Worm (Caenorhabditis elegans) whole organism, L1 larva: ENCODE measurements around the gene Y39A1A.2.

Experiments
- C34B4.2 ChIP-seq: sonication (generic microtip); optimal IDR thresholded peaks from 2 replicates; lab custom pipeline; 2017; ENCODE audit warnings: mild to moderate bottlenecking, missing genetic modification characterization, missing compliant biosample characterization
- F16B12.6 ChIP-seq: fragments of 150-350 bp; optimal IDR thresholded peaks from 2 replicates; lab custom pipeline; 2014; ENCODE audit warnings: missing biosample characterization, missing genetic modification characterization
- Y116A8C.19 ChIP-seq: sonication (generic microtip); optimal IDR thresholded peaks from 2 replicates; lab custom pipeline; 2016; ENCODE audit warnings: missing compliant biosample characterization, missing genetic modification characterization, borderline replicate concordance
- ama-1 ChIP-seq: fragments of 150-350 bp; optimal IDR thresholded peaks from 2 replicates; lab custom pipeline; 2014
- ceh-63 ChIP-seq: fragments of 200-800 bp; sonication (Bioruptor generic); optimal IDR thresholded peaks from 2 replicates; lab custom pipeline; 2018; ENCODE audit warnings: mild to moderate bottlenecking, missing genetic modification characterization, missing compliant biosample characterization
- ceh-82 ChIP-seq, 3 experiments: fragments of 150-350 bp in 1 of 3; sonication (generic microtip) in 2 of 3; optimal IDR thresholded peaks; 2 replicates each; lab custom pipeline; 2014 to 2017; ENCODE audit warnings: missing biosample characterization in 3 of 3, missing genetic modification characterization in 3 of 3
- ceh-88 ChIP-seq: fragments of 200-800 bp; sonication (Bioruptor generic); IDR thresholded peaks from 2 replicates; pipeline ENCODE4 v1.3.6; 2022; ENCODE audit warnings: missing genetic modification characterization, missing compliant biosample characterization
- dsc-1 ChIP-seq: sonication (generic microtip); optimal IDR thresholded peaks from 2 replicates; lab custom pipeline; 2016; ENCODE audit warnings: mild to moderate bottlenecking, missing genetic modification characterization, missing compliant biosample characterization
- efl-1 ChIP-seq, 4 experiments: fragments of 150-350 bp; optimal IDR thresholded peaks in 3 of 4; peaks in 1 of 4; 1 replicate in 1 of 4; 2 replicates in 3 of 4; lab custom pipeline; 2014; ENCODE audit warnings: missing biosample characterization in 2 of 4, missing genetic modification characterization in 2 of 4, missing genetic modification reagents in 2 of 4
- efl-3 ChIP-seq: fragments of 200-800 bp; sonication (Bioruptor generic); optimal IDR thresholded peaks from 2 replicates; lab custom pipeline; 2018; ENCODE audit warnings: mild to moderate bottlenecking, missing genetic modification characterization, missing compliant biosample characterization
- egl-13 ChIP-seq: sonication (generic microtip); optimal IDR thresholded peaks from 2 replicates; lab custom pipeline; 2016; ENCODE audit warnings: missing genotype, missing genetic modification reagents, missing genetic modification characterization, missing compliant biosample characterization
- ets-5 ChIP-seq: fragments of 200-800 bp; sonication (Bioruptor generic); IDR thresholded peaks from 2 replicates; pipeline ENCODE4 v1.3.6; 2022; ENCODE audit warnings: missing genetic modification characterization, missing compliant biosample characterization
- fkh-4 ChIP-seq: sonication (generic microtip); optimal IDR thresholded peaks from 2 replicates; lab custom pipeline; 2016; ENCODE audit warnings: missing compliant biosample characterization, missing genetic modification characterization, borderline replicate concordance
- fkh-8 ChIP-seq: sonication (generic microtip); optimal IDR thresholded peaks from 2 replicates; lab custom pipeline; 2016; ENCODE audit warnings: mild to moderate bottlenecking, missing genetic modification characterization, missing compliant biosample characterization
- fos-1 ChIP-seq: fragments of 150-350 bp; optimal IDR thresholded peaks from 2 replicates; lab custom pipeline; 2014; ENCODE audit warnings: missing biosample characterization, missing genetic modification characterization
- grh-1 ChIP-seq: fragments of 200-800 bp; sonication (Bioruptor generic); IDR thresholded peaks from 2 replicates; pipeline ENCODE4 v1.3.6; 2022; ENCODE audit warnings: missing genetic modification reagents, missing genetic modification characterization, missing compliant biosample characterization
- hlh-4 ChIP-seq: sonication (generic microtip); optimal IDR thresholded peaks from 2 replicates; lab custom pipeline; 2016; ENCODE audit warnings: mild to moderate bottlenecking, missing genetic modification characterization, missing compliant biosample characterization
- hpl-2 ChIP-seq: fragments of 150-350 bp; optimal IDR thresholded peaks from 2 replicates; lab custom pipeline; 2014; ENCODE audit warnings: missing biosample characterization, missing genetic modification reagents, missing genetic modification characterization
- jun-1 ChIP-seq: fragments of 150-350 bp; optimal IDR thresholded peaks from 2 replicates; lab custom pipeline; 2014; ENCODE audit warnings: missing biosample characterization, missing genetic modification reagents, missing genetic modification characterization
- lin-13 ChIP-seq: fragments of 150-350 bp; optimal IDR thresholded peaks from 2 replicates; lab custom pipeline; 2014; ENCODE audit warnings: missing biosample characterization, missing genetic modification reagents, missing genetic modification characterization
- lin-35 ChIP-seq, 2 experiments: fragments of 150-350 bp; optimal IDR thresholded peaks; 2 replicates each; lab custom pipeline; 2014; ENCODE audit warnings: missing biosample characterization in 2 of 2, missing genetic modification characterization in 2 of 2, missing genetic modification reagents in 2 of 2
- lin-39 ChIP-seq: fragments of 150-350 bp; optimal IDR thresholded peaks from 2 replicates; lab custom pipeline; 2014; ENCODE audit warnings: missing biosample characterization, missing genetic modification reagents, missing genetic modification characterization
- lir-3 ChIP-seq: sonication (generic microtip); optimal IDR thresholded peaks from 2 replicates; lab custom pipeline; 2016; ENCODE audit warnings: mild to moderate bottlenecking, missing genetic modification characterization, moderate library complexity, missing compliant biosample characterization; ENCODE audit not compliant: poor library complexity
- lsy-2 ChIP-seq, 2 experiments: fragments of 150-350 bp; optimal IDR thresholded peaks; 2 replicates each; lab custom pipeline; 2014; ENCODE audit warnings: missing biosample characterization in 2 of 2, missing genetic modification characterization in 2 of 2
- mab-9 ChIP-seq: fragments of 200-800 bp; sonication (Bioruptor generic); IDR thresholded peaks from 2 replicates; pipeline ENCODE4 v1.3.6; 2022; ENCODE audit warnings: missing genetic modification reagents, missing genetic modification characterization, missing compliant biosample characterization
- nhr-12 ChIP-seq: sonication (generic microtip); optimal IDR thresholded peaks from 2 replicates; lab custom pipeline; 2017; ENCODE audit warnings: missing biosample characterization, missing genetic modification characterization
- nhr-20 ChIP-seq: sonication (generic microtip); optimal IDR thresholded peaks from 2 replicates; lab custom pipeline; 2016; ENCODE audit warnings: mild to moderate bottlenecking, missing genetic modification characterization, missing compliant biosample characterization
- nhr-47 ChIP-seq: sonication (generic microtip); optimal IDR thresholded peaks from 2 replicates; lab custom pipeline; 2016; ENCODE audit warnings: mild to moderate bottlenecking, missing genetic modification characterization, moderate library complexity, missing compliant biosample characterization
- nhr-76 ChIP-seq: sonication (generic microtip); optimal IDR thresholded peaks from 2 replicates; lab custom pipeline; 2017; ENCODE audit warnings: missing biosample characterization, missing genetic modification characterization
- nhr-77 ChIP-seq: fragments of 150-350 bp; optimal IDR thresholded peaks from 2 replicates; lab custom pipeline; 2014; ENCODE audit warnings: missing biosample characterization, missing genetic modification characterization
- nhr-84 ChIP-seq: sonication (generic microtip); optimal IDR thresholded peaks from 2 replicates; lab custom pipeline; 2017; ENCODE audit warnings: missing biosample characterization, missing genetic modification characterization
- nhr-85 ChIP-seq: sonication (generic microtip); peaks from one replicate; lab custom pipeline; 2016; ENCODE audit warnings: missing genetic modification characterization, inconsistent platforms, missing compliant biosample characterization
- nhr-90 ChIP-seq: sonication (generic microtip); optimal IDR thresholded peaks from 2 replicates; lab custom pipeline; 2016; ENCODE audit warnings: mild to moderate bottlenecking, missing genetic modification characterization, missing compliant biosample characterization; ENCODE audit not compliant: poor library complexity
- pqm-1 ChIP-seq: sonication (generic microtip); optimal IDR thresholded peaks from 3 replicates; lab custom pipeline; 2017; ENCODE audit warnings: missing biosample characterization, missing genetic modification characterization
- rnt-1 ChIP-seq: sonication (generic microtip); optimal IDR thresholded peaks from 2 replicates; lab custom pipeline; 2016; ENCODE audit warnings: mild to moderate bottlenecking, missing genetic modification characterization, moderate library complexity, missing compliant biosample characterization
- skn-1 ChIP-seq: fragments of 150-350 bp; optimal IDR thresholded peaks from 2 replicates; lab custom pipeline; 2014; ENCODE audit warnings: missing biosample characterization, missing genetic modification characterization
- snu-23 ChIP-seq: sonication (generic microtip); optimal IDR thresholded peaks from 2 replicates; lab custom pipeline; 2016; ENCODE audit warnings: missing genetic modification characterization, missing compliant biosample characterization
- sox-4 ChIP-seq: sonication (generic microtip); optimal IDR thresholded peaks from 2 replicates; lab custom pipeline; 2016; ENCODE audit warnings: missing genetic modification characterization, missing compliant biosample characterization
- sptf-1 ChIP-seq: fragments of 150-350 bp; optimal IDR thresholded peaks from 2 replicates; lab custom pipeline; 2014; ENCODE audit warnings: missing biosample characterization, missing genetic modification characterization
- tbx-2 ChIP-seq: sonication (generic microtip); optimal IDR thresholded peaks from 2 replicates; lab custom pipeline; 2016; ENCODE audit warnings: missing genetic modification characterization, missing compliant biosample characterization
- unc-30 ChIP-seq: sonication (generic microtip); optimal IDR thresholded peaks from 2 replicates; lab custom pipeline; 2017; ENCODE audit warnings: missing biosample characterization, missing genetic modification characterization
- unc-62 ChIP-seq: fragments of 150-350 bp; optimal IDR thresholded peaks from 2 replicates; lab custom pipeline; 2014; ENCODE audit warnings: missing biosample characterization, missing genetic modification reagents, missing genetic modification characterization
- vab-15 ChIP-seq: sonication (generic microtip); optimal IDR thresholded peaks from 2 replicates; lab custom pipeline; 2017; ENCODE audit warnings: missing genotype, mild to moderate bottlenecking, missing genetic modification characterization, missing compliant biosample characterization
- zag-1 ChIP-seq: fragments of 150-350 bp; optimal IDR thresholded peaks from 2 replicates; lab custom pipeline; 2014; ENCODE audit warnings: missing biosample characterization, missing genetic modification characterization
- zip-4 ChIP-seq: fragments of 200-800 bp; sonication (Bioruptor generic); optimal IDR thresholded peaks from 2 replicates; lab custom pipeline; 2018; ENCODE audit warnings: mild to moderate bottlenecking, missing genetic modification characterization, moderate library complexity, missing compliant biosample characterization
- ztf-11 ChIP-seq, 2 experiments: sonication (generic microtip); optimal IDR thresholded peaks; 2 replicates each; lab custom pipeline; 2016 to 2017; ENCODE audit warnings: missing genetic modification characterization in 2 of 2, missing biosample characterization in 1 of 2, missing compliant biosample characterization in 1 of 2
- ztf-4 ChIP-seq: fragments of 150-350 bp; optimal IDR thresholded peaks from 2 replicates; lab custom pipeline; 2014; ENCODE audit warnings: missing biosample characterization, missing genetic modification characterization

Gene Y39A1A.2

DNA sequence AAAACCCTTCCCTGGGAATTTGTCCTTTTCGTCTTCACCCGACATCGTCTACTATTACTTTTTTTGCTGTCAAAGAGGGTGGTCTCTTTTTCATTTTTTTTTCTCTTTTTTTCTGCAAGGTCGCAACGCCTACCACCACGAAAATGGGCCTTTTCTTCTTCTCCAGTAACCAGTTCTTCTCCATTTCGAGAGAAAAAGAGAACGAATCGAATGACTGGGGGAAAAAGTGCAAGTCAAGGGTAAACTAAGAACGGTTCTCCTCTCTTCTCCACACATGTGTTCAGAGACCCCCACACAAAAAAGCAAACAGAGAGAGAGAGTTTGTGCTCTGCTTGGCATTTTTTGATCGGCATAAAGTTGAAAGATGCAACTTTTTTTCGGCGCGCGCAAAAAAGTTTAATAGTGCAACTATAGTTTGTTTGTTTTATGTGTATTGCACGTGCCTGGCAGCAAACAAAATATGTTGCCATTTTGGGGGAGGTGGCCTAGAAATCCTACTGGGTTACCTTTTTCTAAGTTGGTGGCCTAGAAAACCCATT, 33.2 kb upstream of the Y39A1A.2 start (continued):
- TF ChIP-seq ceh-63 (GFP tag; lab: Kevin White, UChicago) (no peak), lin-39 (tag; lab: Kevin White, UChicago) (no peak), nhr-76 (tag; lab: Kevin White, UChicago) (no peak), hpl-2 (no peak), nhr-12 (tag; lab: Kevin White, UChicago) (no peak), vab-15 (tag; lab: Kevin White, UChicago) (no peak), ama-1 (lab: Kevin White, UChicago) (no peak)

DNA sequence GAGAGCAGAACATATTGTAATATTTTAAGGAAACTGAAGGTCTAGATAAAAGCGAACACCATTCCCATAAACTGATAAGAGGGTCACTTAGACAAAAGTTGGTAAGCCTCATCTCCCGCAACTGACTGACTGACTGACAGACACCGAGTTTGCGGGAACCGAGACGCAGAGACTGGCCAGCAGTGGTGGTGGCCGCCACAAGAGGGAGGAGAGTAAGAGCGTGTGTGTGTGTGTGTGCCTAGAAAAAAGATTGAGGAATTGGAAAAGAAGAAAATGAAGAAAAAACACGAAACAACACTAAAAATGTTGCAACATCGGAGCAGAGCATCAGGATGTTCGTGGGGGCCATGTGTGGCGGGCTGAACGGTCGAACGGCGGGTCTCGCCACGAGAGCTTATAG, 31.2 kb upstream of the Y39A1A.2 start:
- TF ChIP-seq ceh-82 (tag; optimal IDR thresholded peaks at IDR 0.05; lab: Kevin White, UChicago): peak in 1 of 3 experiments; percentile 2
- TF ChIP-seq hlh-4 (tag; lab: Kevin White, UChicago): no peak
- no peak for TF ChIP-seq ztf-11 (tag; optimal IDR thresholded peaks at IDR 0.05; lab: Kevin White, UChicago)
- no peak for TF ChIP-seq vab-15 (tag; lab: Kevin White, UChicago)
- peak; percentile 51 for TF ChIP-seq rnt-1 (tag; lab: Kevin White, UChicago)
- no peak for TF ChIP-seq efl-1 (optimal IDR thresholded peaks at IDR 0.05; lab: Kevin White, UChicago)
- TF ChIP-seq efl-1 (GFP tag; optimal IDR thresholded peaks at IDR 0.05 in 1 of 2; lab: Kevin White, UChicago): peak in 1 of 2 experiments; percentile 53
- no peak for TF ChIP-seq zag-1 (tag; lab: Kevin White, UChicago)
- TF ChIP-seq lin-13: no peak
- TF ChIP-seq, all 84 proteins: peak for 3

DNA sequence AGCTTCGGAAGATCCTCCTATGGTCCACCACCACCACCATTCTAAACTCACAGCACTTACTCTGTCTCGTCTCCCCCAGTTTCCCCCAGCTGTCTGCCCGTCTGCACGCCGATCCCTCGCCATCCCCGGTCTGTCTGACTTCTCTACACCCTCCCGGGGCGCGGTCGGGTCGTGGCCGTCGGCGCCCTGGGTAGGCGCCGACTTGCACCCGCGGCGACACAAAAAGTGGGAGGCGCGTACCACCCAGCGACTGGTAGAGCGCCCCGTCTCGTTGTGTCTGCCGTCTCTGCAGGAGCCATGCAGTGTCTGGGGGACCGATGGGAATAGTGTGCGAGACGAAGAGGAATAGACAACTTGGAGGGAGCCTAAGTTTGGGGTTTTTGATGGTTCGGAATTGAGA, 30.7 kb upstream of the Y39A1A.2 start:
- TF ChIP-seq Y116A8C.19 (tag; lab: Kevin White, UChicago): no peak
- TF ChIP-seq fos-1 (tag; lab: Kevin White, UChicago): peak; percentile 46
- peak; percentile 67 for TF ChIP-seq skn-1 (tag; lab: Kevin White, UChicago)
- no peak for TF ChIP-seq nhr-84 (tag; lab: Kevin White, UChicago)
- peak; percentile 49 for TF ChIP-seq hlh-4 (tag; lab: Kevin White, UChicago)
- peak; percentile 84 to 85 for TF ChIP-seq lsy-2 (tag; optimal IDR thresholded peaks at IDR 0.05; lab: Kevin White, UChicago)
- no peak for TF ChIP-seq C34B4.2 (tag; lab: Kevin White, UChicago)
- TF ChIP-seq pqm-1 (tag; lab: Kevin White, UChicago): peak; percentile 7
- TF ChIP-seq unc-62 (GFP tag; lab: Kevin White, UChicago): no peak
- TF ChIP-seq lir-3: no peak
- TF ChIP-seq egl-13 (tag; lab: Kevin White, UChicago): peak; percentile 89
- peak; percentile 64 for TF ChIP-seq F16B12.6 (tag; lab: Kevin White, UChicago)
- peak; percentile 79 for TF ChIP-seq dsc-1
- peak; percentile 75 to 82 for TF ChIP-seq efl-1 (optimal IDR thresholded peaks at IDR 0.05; lab: Kevin White, UChicago)
- TF ChIP-seq efl-1 (GFP tag; optimal IDR thresholded peaks at IDR 0.05 in 1 of 2; lab: Kevin White, UChicago): peak in 1 of 2 experiments; percentile 61
- TF ChIP-seq grh-1 (GFP tag; lab: Robert Waterston, UW): peak; percentile 86
- TF ChIP-seq sox-4 (tag; lab: Kevin White, UChicago): peak; percentile 57
- peak; percentile 86 for TF ChIP-seq snu-23 (GFP tag; lab: Kevin White, UChicago)
- TF ChIP-seq nhr-85 (tag; lab: Kevin White, UChicago): peak; percentile 96
- peak; percentile 91 for TF ChIP-seq tbx-2 (tag; lab: Kevin White, UChicago)
- peak; percentile 96 for TF ChIP-seq fkh-8
- no peak for TF ChIP-seq sptf-1 (tag; lab: Kevin White, UChicago)
- TF ChIP-seq zip-4 (GFP tag; lab: Kevin White, UChicago): peak; percentile 72
- peak; percentile 52; the same call in 1 of the 2 replicates for TF ChIP-seq ceh-88 (GFP tag; lab: Robert Waterston, UW)
- TF ChIP-seq fkh-4 (tag; lab: Kevin White, UChicago): no peak
- no peak for TF ChIP-seq vab-15 (tag; lab: Kevin White, UChicago)
- no peak for TF ChIP-seq efl-3 (GFP tag; lab: Kevin White, UChicago)
- TF ChIP-seq nhr-77 (tag; lab: Kevin White, UChicago): peak; percentile 74
- peak; percentile 89 for TF ChIP-seq nhr-90
- peak; percentile 87 for TF ChIP-seq nhr-20
- peak; percentile 92 for TF ChIP-seq nhr-47 (tag; lab: Kevin White, UChicago)
- TF ChIP-seq nhr-12 (tag; lab: Kevin White, UChicago): no peak
- TF ChIP-seq unc-30 (tag; lab: Kevin White, UChicago): peak; percentile 36
- TF ChIP-seq mab-9 (GFP tag; lab: Robert Waterston, UW): peak; percentile 74
- TF ChIP-seq ceh-82 (tag; optimal IDR thresholded peaks at IDR 0.05; lab: Kevin White, UChicago): peak; percentile 64 to 97 (median 89)
- no peak for TF ChIP-seq ets-5 (GFP tag; lab: Robert Waterston, UW)
- TF ChIP-seq ztf-11 (tag; optimal IDR thresholded peaks at IDR 0.05; lab: Kevin White, UChicago): peak in 1 of 2 experiments; percentile 82
- TF ChIP-seq jun-1 (tag; lab: Kevin White, UChicago): peak; percentile 87
- TF ChIP-seq lin-35 (GFP tag; optimal IDR thresholded peaks at IDR 0.05; lab: Kevin White, UChicago): peak; percentile 68 to 71
- TF ChIP-seq ztf-4 (tag; lab: Kevin White, UChicago): peak; percentile 86
